Worm (Caenorhabditis elegans) whole organism, late embryonic: ENCODE measurements around the gene pdr-1.

Experiments used
- K02D7.2 ChIP-seq: sonication (generic microtip); optimal IDR thresholded peaks from 2 replicates; lab custom pipeline; 2017; ENCODE audit warnings: mild to moderate bottlenecking, missing genetic modification characterization, missing compliant biosample characterization
- ama-1 ChIP-seq: fragments of 150-350 bp; optimal IDR thresholded peaks from 2 replicates; lab custom pipeline; 2014
- dmd-4 ChIP-seq: sonication (generic microtip); optimal IDR thresholded peaks from 2 replicates; lab custom pipeline; 2016; ENCODE audit warnings: borderline replicate concordance, missing genetic modification characterization, missing compliant biosample characterization
- ets-4 ChIP-seq: sonication (generic microtip); optimal IDR thresholded peaks from 2 replicates; lab custom pipeline; 2016; ENCODE audit warnings: missing genetic modification characterization, missing compliant biosample characterization
- eyg-1 ChIP-seq: sonication (generic microtip); optimal IDR thresholded peaks from 2 replicates; lab custom pipeline; 2016; ENCODE audit warnings: missing genotype, missing genetic modification characterization, missing compliant biosample characterization
- fkh-10 ChIP-seq: fragments of 150-350 bp; optimal IDR thresholded peaks from 2 replicates; lab custom pipeline; 2014; ENCODE audit warnings: missing biosample characterization, missing genetic modification reagents, missing genetic modification characterization
- hlh-13 ChIP-seq: fragments of 200-800 bp; sonication (Bioruptor generic); optimal IDR thresholded peaks from 2 replicates; lab custom pipeline; 2018; ENCODE audit warnings: mild to moderate bottlenecking, missing genetic modification characterization, missing compliant biosample characterization
- madf-2 ChIP-seq: sonication (generic microtip); optimal IDR thresholded peaks from 2 replicates; lab custom pipeline; 2017; ENCODE audit warnings: missing genetic modification characterization, missing compliant biosample characterization
- nfya-1 ChIP-seq: sonication (generic microtip); optimal IDR thresholded peaks from 2 replicates; lab custom pipeline; 2017; ENCODE audit warnings: missing genetic modification characterization, mild to moderate bottlenecking, missing compliant biosample characterization, antibody characterized with exemption, moderate library complexity
- nhr-11 ChIP-seq: fragments of 150-350 bp; optimal IDR thresholded peaks from 2 replicates; lab custom pipeline; 2014; ENCODE audit warnings: missing biosample characterization, missing genetic modification characterization
- pha-4 ChIP-seq: fragments of 150-350 bp; optimal IDR thresholded peaks from 2 replicates; lab custom pipeline; 2018; ENCODE audit warnings: missing biosample characterization, missing genetic modification reagents, missing genetic modification characterization
- pqm-1 ChIP-seq: sonication (generic microtip); optimal IDR thresholded peaks from 2 replicates; lab custom pipeline; 2016; ENCODE audit warnings: missing genetic modification characterization, missing compliant biosample characterization
- ref-2 ChIP-seq: sonication (generic microtip); optimal IDR thresholded peaks from 2 replicates; lab custom pipeline; 2016; ENCODE audit warnings: missing genetic modification characterization, missing compliant biosample characterization
- sdc-2 ChIP-seq: sonication (generic microtip); optimal IDR thresholded peaks from 2 replicates; lab custom pipeline; 2016; ENCODE audit warnings: missing genotype, missing genetic modification characterization, missing compliant biosample characterization

ce11 chrIII:13729760-13730159, 41.6 kb upstream of the pdr-1 start:
- no peak for TF ChIP-seq hlh-13 (GFP tag; lab: Kevin White, UChicago)
- no peak for TF ChIP-seq pha-4 (tag; lab: Kevin White, UChicago)
- TF ChIP-seq ama-1, result no peak
- TF ChIP-seq fkh-10 (GFP tag; lab: Kevin White, UChicago), result no peak
- no peak for TF ChIP-seq dmd-4 (tag; lab: Kevin White, UChicago)
- TF ChIP-seq nhr-11 (tag; lab: Kevin White, UChicago), result no peak
- no peak for TF ChIP-seq madf-2 (tag; lab: Kevin White, UChicago)
- no peak for TF ChIP-seq sdc-2
- no peak for TF ChIP-seq eyg-1 (tag; lab: Kevin White, UChicago)
- no peak for TF ChIP-seq ref-2 (tag; lab: Kevin White, UChicago)
- no peak for TF ChIP-seq K02D7.2 (tag; lab: Kevin White, UChicago)
- TF ChIP-seq ets-4 (tag; lab: Kevin White, UChicago), result no peak
- TF ChIP-seq nfya-1 (tag; lab: Kevin White, UChicago), result no peak
- no peak for TF ChIP-seq pqm-1
